Worm (Caenorhabditis elegans) whole organism, L3 larva: ENCODE data around the gene tmem-24.

Experiments used
- R02D3.7 ChIP-seq: fragments of 150-350 bp; optimal IDR thresholded peaks from 2 replicates; lab custom pipeline; 2014; ENCODE audit warnings: missing biosample characterization, missing genetic modification characterization
- ZK546.5 ChIP-seq: sonication (generic microtip); optimal IDR thresholded peaks from 2 replicates; lab custom pipeline; 2017; ENCODE audit warnings: missing biosample characterization, missing genetic modification characterization
- aly-2 ChIP-seq: fragments of 150-350 bp; optimal IDR thresholded peaks from 2 replicates; lab custom pipeline; 2014; ENCODE audit warnings: missing biosample characterization, missing genetic modification characterization
- ama-1 ChIP-seq: fragments of 150-350 bp; optimal IDR thresholded peaks from 2 replicates; lab custom pipeline; 2018
- ceh-16 ChIP-seq: sonication (generic microtip); optimal IDR thresholded peaks from 2 replicates; lab custom pipeline; 2017; ENCODE audit warnings: missing biosample characterization, missing genetic modification characterization
- ceh-28 ChIP-seq: fragments of 150-350 bp; optimal IDR thresholded peaks from 2 replicates; lab custom pipeline; 2014; ENCODE audit warnings: missing biosample characterization, missing genetic modification reagents, missing genetic modification characterization
- ceh-82 ChIP-seq: fragments of 150-350 bp; optimal IDR thresholded peaks from 2 replicates; lab custom pipeline; 2014; ENCODE audit warnings: missing biosample characterization, missing genetic modification characterization
- ceh-9 ChIP-seq: sonication (generic microtip); optimal IDR thresholded peaks from 2 replicates; lab custom pipeline; 2018; ENCODE audit warnings: missing biosample characterization, missing genetic modification characterization
- elt-1 ChIP-seq: fragments of 150-350 bp; optimal IDR thresholded peaks from 2 replicates; lab custom pipeline; 2014; ENCODE audit warnings: missing biosample characterization, missing genetic modification characterization
- elt-2 ChIP-seq: sonication (generic microtip); optimal IDR thresholded peaks from 2 replicates; lab custom pipeline; 2016; ENCODE audit warnings: missing genetic modification reagents, mild to moderate bottlenecking, missing genetic modification characterization, missing compliant biosample characterization
- eor-1 ChIP-seq, 2 experiments: fragments of 150-350 bp; optimal IDR thresholded peaks; 2 replicates each; lab custom pipeline; 2014 to 2018; ENCODE audit warnings: missing biosample characterization in 2 of 2, missing genetic modification characterization in 2 of 2
- fkh-10 ChIP-seq: sonication (generic microtip); optimal IDR thresholded peaks from 2 replicates; lab custom pipeline; 2017; ENCODE audit warnings: missing biosample characterization, missing genetic modification reagents, missing genetic modification characterization
- fkh-2 ChIP-seq: fragments of 150-350 bp; optimal IDR thresholded peaks from 2 replicates; lab custom pipeline; 2014; ENCODE audit warnings: missing biosample characterization, missing genetic modification reagents, missing genetic modification characterization
- fos-1 ChIP-seq: fragments of 150-350 bp; optimal IDR thresholded peaks from 2 replicates; lab custom pipeline; 2014; ENCODE audit warnings: missing biosample characterization, missing genetic modification characterization
- hmg-11 ChIP-seq: sonication (generic microtip); optimal IDR thresholded peaks from 2 replicates; lab custom pipeline; 2016; ENCODE audit warnings: missing genetic modification characterization, missing compliant biosample characterization
- jun-1 ChIP-seq: fragments of 150-350 bp; optimal IDR thresholded peaks from 2 replicates; lab custom pipeline; 2014; ENCODE audit warnings: missing biosample characterization, missing genetic modification reagents, missing genetic modification characterization
- lin-15B ChIP-seq: fragments of 150-350 bp; optimal IDR thresholded peaks from 2 replicates; lab custom pipeline; 2014; ENCODE audit warnings: missing biosample characterization, missing genetic modification characterization
- lin-39 ChIP-seq: fragments of 150-350 bp; optimal IDR thresholded peaks from 2 replicates; lab custom pipeline; 2018; ENCODE audit warnings: missing biosample characterization, missing genetic modification reagents, missing genetic modification characterization
- lsy-12 ChIP-seq: sonication (generic microtip); optimal IDR thresholded peaks from 2 replicates; lab custom pipeline; 2016; ENCODE audit warnings: mild to moderate bottlenecking, missing genetic modification characterization, missing compliant biosample characterization
- mdl-1 ChIP-seq: fragments of 150-350 bp; optimal IDR thresholded peaks from 2 replicates; lab custom pipeline; 2014; ENCODE audit warnings: missing biosample characterization, missing genetic modification characterization
- mml-1 ChIP-seq: fragments of 150-350 bp; sonication (generic microtip); optimal IDR thresholded peaks from 3 replicates; lab custom pipeline; 2014; ENCODE audit warnings: missing biosample characterization, missing genetic modification characterization
- nfya-1 ChIP-seq: sonication (generic microtip); optimal IDR thresholded peaks from 2 replicates; lab custom pipeline; 2017; ENCODE audit warnings: missing genetic modification characterization, mild to moderate bottlenecking, missing compliant biosample characterization, antibody characterized with exemption, moderate library complexity; ENCODE audit not compliant: insufficient read depth
- nhr-12 ChIP-seq: fragments of 150-350 bp; optimal IDR thresholded peaks from 2 replicates; lab custom pipeline; 2014; ENCODE audit warnings: missing biosample characterization, missing genetic modification characterization
- nhr-23 ChIP-seq: fragments of 150-350 bp; optimal IDR thresholded peaks from 2 replicates; lab custom pipeline; 2014; ENCODE audit warnings: missing biosample characterization, missing genetic modification reagents, missing genetic modification characterization
- nhr-237 ChIP-seq: fragments of 150-350 bp; optimal IDR thresholded peaks from 2 replicates; lab custom pipeline; 2014; ENCODE audit warnings: missing biosample characterization, missing genetic modification characterization
- nhr-25 ChIP-seq: sonication (generic microtip); optimal IDR thresholded peaks from 2 replicates; lab custom pipeline; 2017; ENCODE audit warnings: missing biosample characterization, missing genetic modification characterization
- nhr-28 ChIP-seq: fragments of 150-350 bp; optimal IDR thresholded peaks from 2 replicates; lab custom pipeline; 2014; ENCODE audit warnings: missing biosample characterization, missing genetic modification characterization
- nhr-67 ChIP-seq: fragments of 150-350 bp; optimal IDR thresholded peaks from 2 replicates; lab custom pipeline; 2014; ENCODE audit warnings: missing biosample characterization, missing genetic modification characterization
- nhr-76 ChIP-seq: fragments of 150-350 bp; sonication (generic microtip); optimal IDR thresholded peaks from 5 replicates; lab custom pipeline; 2014; ENCODE audit warnings: missing biosample characterization, missing genetic modification characterization
- nhr-77 ChIP-seq: fragments of 150-350 bp; optimal IDR thresholded peaks from 2 replicates; lab custom pipeline; 2014; ENCODE audit warnings: missing biosample characterization, missing genetic modification characterization
- pha-4 ChIP-seq: fragments of 150-350 bp; optimal IDR thresholded peaks from 2 replicates; lab custom pipeline; 2014; ENCODE audit warnings: missing biosample characterization, missing genetic modification reagents, missing genetic modification characterization
- pqm-1 ChIP-seq: fragments of 150-350 bp; optimal IDR thresholded peaks from 2 replicates; lab custom pipeline; 2017; ENCODE audit warnings: missing biosample characterization, missing genetic modification characterization, inconsistent platforms
- skn-1 ChIP-seq: fragments of 150-350 bp; optimal IDR thresholded peaks from 2 replicates; lab custom pipeline; 2014; ENCODE audit warnings: missing biosample characterization, missing genetic modification characterization
- snpc-4 ChIP-seq: fragments of 150-350 bp; optimal IDR thresholded peaks from 2 replicates; lab custom pipeline; 2014; ENCODE audit warnings: missing biosample characterization, missing genetic modification characterization
- tbx-2 ChIP-seq: sonication (generic microtip); optimal IDR thresholded peaks from 2 replicates; lab custom pipeline; 2016; ENCODE audit warnings: mild to moderate bottlenecking, missing genetic modification characterization, missing compliant biosample characterization
- unc-39 ChIP-seq: sonication (generic microtip); optimal IDR thresholded peaks from 4 replicates; lab custom pipeline; 2017; ENCODE audit warnings: missing biosample characterization, missing genetic modification characterization
- unc-62 ChIP-seq: fragments of 150-350 bp; sonication (generic microtip); optimal IDR thresholded peaks from 4 replicates; lab custom pipeline; 2014; ENCODE audit warnings: missing biosample characterization, missing genetic modification reagents, missing genetic modification characterization
- zag-1 ChIP-seq: fragments of 150-350 bp; optimal IDR thresholded peaks from 2 replicates; lab custom pipeline; 2014; ENCODE audit warnings: missing biosample characterization, missing genetic modification characterization
- ztf-4 ChIP-seq: fragments of 150-350 bp; optimal IDR thresholded peaks from 2 replicates; lab custom pipeline; 2014; ENCODE audit warnings: missing biosample characterization, missing genetic modification characterization

tmem-24 gene

ce11 chrX:3655972-3656371, 11.3 kb upstream of the tmem-24 start, which contains the start of gene R11G1.7:
Gene R11G1.7, plus strand, starts transcription at chrX:3656272.
- no peak for TF ChIP-seq lin-39 (tag; lab: Kevin White, UChicago)
- no peak for TF ChIP-seq R02D3.7 (tag; lab: Kevin White, UChicago)
- TF ChIP-seq nhr-23 (tag; lab: Kevin White, UChicago) = no peak
- TF ChIP-seq ceh-16 (tag; lab: Kevin White, UChicago) = no peak
- no peak for TF ChIP-seq elt-2 (tag; lab: Kevin White, UChicago)
- no peak for TF ChIP-seq ceh-9 (tag; lab: Kevin White, UChicago)
- TF ChIP-seq lsy-12 (tag; lab: Kevin White, UChicago) = no peak
- TF ChIP-seq aly-2 (tag; lab: Kevin White, UChicago) = no peak
- no peak for TF ChIP-seq nfya-1
- TF ChIP-seq fkh-10 (GFP tag; lab: Kevin White, UChicago) = no peak

- TF ChIP-seq nhr-23 (tag; lab: Kevin White, UChicago) (peak; percentile 52), fkh-10 (GFP tag; lab: Kevin White, UChicago) (no peak)
Measured at ce11 chrX:3654623-3655022, 9.9 kb upstream of the tmem-24 start, which contains the start of gene R11G1.11. Gene R11G1.11, plus strand, starts transcription at chrX:3654923.

ce11 chrX:3650100-3650809, 5.6 kb upstream of the tmem-24 start, which contains the start of the genes sax-1 and R11G1.2:
Gene sax-1, minus strand, starts transcription at chrX:3650150.
Gene R11G1.2, plus strand, starts transcription at chrX:3650614.
- TF ChIP-seq hmg-11 (tag; lab: Kevin White, UChicago) (peak; percentile 83), nhr-76 (no peak), aly-2 (tag; lab: Kevin White, UChicago) (no peak), fkh-10 (GFP tag; lab: Kevin White, UChicago) (no peak), snpc-4 (tag; lab: Kevin White, UChicago) (peak; percentile 0), unc-62 (GFP tag; lab: Kevin White, UChicago) (no peak), ZK546.5 (tag; lab: Kevin White, UChicago) (no peak), tbx-2 (tag; lab: Kevin White, UChicago) (no peak), unc-39 (no peak), pha-4 (tag; lab: Kevin White, UChicago) (peak; percentile 82), nhr-67 (no peak), fos-1 (tag; lab: Kevin White, UChicago) (no peak), lin-15B (peak; percentile 25), ceh-82 (tag; lab: Kevin White, UChicago) (no peak), zag-1 (tag; lab: Kevin White, UChicago) (no peak), nfya-1 (peak; percentile 68), skn-1 (peak; percentile 33), nhr-28 (no peak), ztf-4 (tag; lab: Kevin White, UChicago) (no peak), eor-1 (tag; optimal IDR thresholded peaks at IDR 0.05; lab: Kevin White, UChicago) (no peak), elt-1 (no peak), lin-39 (tag; lab: Kevin White, UChicago) (peak; percentile 69), ceh-16 (tag; lab: Kevin White, UChicago) (no peak), ceh-28 (tag; lab: Kevin White, UChicago) (peak; percentile 29), elt-2 (tag; lab: Kevin White, UChicago) (peak; percentile 41), pqm-1 (tag; lab: Kevin White, UChicago) (no peak), mdl-1 (peak; percentile 64), jun-1 (peak; percentile 41), nhr-237 (tag; lab: Kevin White, UChicago) (no peak), fkh-2 (tag; lab: Kevin White, UChicago) (no peak), nhr-25 (tag; lab: Kevin White, UChicago) (peak; percentile 44), nhr-23 (tag; lab: Kevin White, UChicago) (peak; percentile 17)

ce11 chrX:3645924-3646323, 1.2 kb upstream of the tmem-24 start:
- TF ChIP-seq nhr-77 (no peak), nfya-1 (no peak), zag-1 (tag; lab: Kevin White, UChicago) (no peak), ama-1 (lab: Kevin White, UChicago) (no peak), eor-1 (tag; optimal IDR thresholded peaks at IDR 0.05; lab: Kevin White, UChicago) (no peak), ceh-28 (tag; lab: Kevin White, UChicago) (no peak), mml-1 (no peak), mdl-1 (no peak), lin-39 (tag; lab: Kevin White, UChicago) (no peak), lin-15B (no peak), unc-39 (no peak), nhr-12 (tag; lab: Kevin White, UChicago) (no peak), aly-2 (tag; lab: Kevin White, UChicago) (no peak), nhr-28 (no peak)
